Worm (Caenorhabditis elegans) whole organism, mixed stage, embryonic: Measurements from ENCODE around the gene ttr-2.

Experiments used
- M03D4.4 ChIP-seq: sonication (generic microtip); optimal IDR thresholded peaks from 2 replicates; lab custom pipeline; 2017; ENCODE audit warnings: mild to moderate bottlenecking, missing genetic modification characterization, missing compliant biosample characterization
- bed-3 ChIP-seq: fragments of 200-800 bp; sonication (Bioruptor generic); optimal IDR thresholded peaks from 3 replicates; lab custom pipeline; 2018; ENCODE audit warnings: mild to moderate bottlenecking, missing genetic modification characterization, moderate library complexity, missing compliant biosample characterization
- ceh-39 ChIP-seq: fragments of 150-350 bp; optimal IDR thresholded peaks from 2 replicates; lab custom pipeline; 2014; ENCODE audit warnings: missing biosample characterization, missing genetic modification characterization
- ceh-43 ChIP-seq: fragments of 200-800 bp; sonication (Bioruptor generic); optimal IDR thresholded peaks from 2 replicates; lab custom pipeline; 2018; ENCODE audit warnings: mild to moderate bottlenecking, missing genetic modification characterization, moderate library complexity, missing compliant biosample characterization
- ceh-83 ChIP-seq: fragments of 200-800 bp; sonication (Bioruptor generic); optimal IDR thresholded peaks from 2 replicates; lab custom pipeline; 2018; ENCODE audit warnings: mild to moderate bottlenecking, missing genetic modification characterization, missing compliant biosample characterization
- ces-1 ChIP-seq: fragments of 150-350 bp; optimal IDR thresholded peaks from 2 replicates; lab custom pipeline; 2014; ENCODE audit warnings: missing biosample characterization, missing genetic modification reagents, missing genetic modification characterization
- cnd-1 ChIP-seq: fragments of 200-800 bp; sonication (Bioruptor generic); optimal IDR thresholded peaks from 2 replicates; lab custom pipeline; 2018; ENCODE audit warnings: mild to moderate bottlenecking, missing genetic modification characterization, missing compliant biosample characterization
- drap-1 ChIP-seq: fragments of 200-800 bp; sonication (Bioruptor generic); optimal IDR thresholded peaks from 3 replicates; lab custom pipeline; 2018; ENCODE audit warnings: mild to moderate bottlenecking, missing genetic modification characterization, missing compliant biosample characterization
- elt-1 ChIP-seq: sonication (generic microtip); optimal IDR thresholded peaks from 2 replicates; lab custom pipeline; 2017; ENCODE audit warnings: missing genetic modification characterization, mild to moderate bottlenecking, missing compliant biosample characterization, antibody characterized with exemption, moderate library complexity, borderline replicate concordance; ENCODE audit not compliant: insufficient read depth
- elt-3 ChIP-seq: fragments of 150-350 bp; optimal IDR thresholded peaks from 2 replicates; lab custom pipeline; 2014; ENCODE audit warnings: missing biosample characterization, missing genetic modification characterization
- ham-2 ChIP-seq: fragments of 200-800 bp; sonication (Bioruptor generic); optimal IDR thresholded peaks from 2 replicates; lab custom pipeline; 2018; ENCODE audit warnings: mild to moderate bottlenecking, missing genetic modification characterization, missing compliant biosample characterization
- lin-13 ChIP-seq: fragments of 150-350 bp; optimal IDR thresholded peaks from 2 replicates; lab custom pipeline; 2014; ENCODE audit warnings: missing biosample characterization, missing genetic modification characterization
- lin-32 ChIP-seq: fragments of 200-800 bp; sonication (Bioruptor generic); optimal IDR thresholded peaks from 2 replicates; lab custom pipeline; 2018; ENCODE audit warnings: mild to moderate bottlenecking, missing genetic modification characterization, missing compliant biosample characterization
- mab-5 ChIP-seq: fragments of 150-350 bp; optimal IDR thresholded peaks from 2 replicates; lab custom pipeline; 2014; ENCODE audit warnings: missing biosample characterization, missing genetic modification characterization
- mep-1 ChIP-seq: fragments of 150-350 bp; optimal IDR thresholded peaks from 2 replicates; lab custom pipeline; 2017; ENCODE audit warnings: missing biosample characterization, missing genetic modification reagents, missing genetic modification characterization, inconsistent platforms
- mls-2 ChIP-seq: sonication (generic microtip); optimal IDR thresholded peaks from 2 replicates; lab custom pipeline; 2016; ENCODE audit warnings: mild to moderate bottlenecking, missing genetic modification characterization, moderate library complexity, missing compliant biosample characterization
- nhr-12 ChIP-seq: fragments of 150-350 bp; optimal IDR thresholded peaks from 2 replicates; lab custom pipeline; 2014; ENCODE audit warnings: missing biosample characterization, missing genetic modification characterization
- nhr-237 ChIP-seq: fragments of 150-350 bp; optimal IDR thresholded peaks from 2 replicates; lab custom pipeline; 2014; ENCODE audit warnings: missing biosample characterization, missing genetic modification characterization
- nhr-28 ChIP-seq: fragments of 150-350 bp; optimal IDR thresholded peaks from 2 replicates; lab custom pipeline; 2014; ENCODE audit warnings: missing biosample characterization, missing genetic modification characterization
- sem-2 ChIP-seq: fragments of 200-800 bp; sonication (Bioruptor generic); optimal IDR thresholded peaks from 2 replicates; lab custom pipeline; 2018; ENCODE audit warnings: mild to moderate bottlenecking, missing genetic modification characterization, missing compliant biosample characterization
- sptf-1 ChIP-seq: sonication (generic microtip); optimal IDR thresholded peaks from 2 replicates; lab custom pipeline; 2017; ENCODE audit warnings: mild to moderate bottlenecking, missing genetic modification characterization, moderate library complexity, missing compliant biosample characterization
- unc-120 ChIP-seq: sonication (generic microtip); optimal IDR thresholded peaks from 2 replicates; lab custom pipeline; 2017; ENCODE audit warnings: missing genetic modification characterization, missing compliant biosample characterization; ENCODE audit not compliant: poor library complexity, severe bottlenecking
- unc-62 ChIP-seq: fragments of 150-350 bp; optimal IDR thresholded peaks from 2 replicates; lab custom pipeline; 2014; ENCODE audit warnings: missing biosample characterization, missing genetic modification reagents, missing genetic modification characterization
- zip-8 ChIP-seq: fragments of 150-350 bp; optimal IDR thresholded peaks from 2 replicates; lab custom pipeline; 2014; ENCODE audit warnings: missing biosample characterization, missing genetic modification characterization
- ztf-11 ChIP-seq: fragments of 150-350 bp; optimal IDR thresholded peaks from 2 replicates; lab custom pipeline; 2014; ENCODE audit warnings: missing biosample characterization, missing genetic modification characterization

The ttr-2 gene

ce11 chrIII:9932091-9932490, 4.5 kb downstream of the ttr-2 start, which contains the start of gene dec-7:
Gene dec-7 (plus strand): TSS chrIII:9932398.
- no peak for TF ChIP-seq mab-5 (tag; lab: Kevin White, UChicago)
- no peak for TF ChIP-seq ces-1 (GFP tag; lab: Kevin White, UChicago)
- no peak for TF ChIP-seq nhr-28 (tag; lab: Kevin White, UChicago)
- no peak for TF ChIP-seq unc-120 (tag; lab: Kevin White, UChicago)
- no peak for TF ChIP-seq ham-2 (GFP tag; lab: Kevin White, UChicago)
- TF ChIP-seq ceh-43 (GFP tag; lab: Kevin White, UChicago), result no peak
- no peak for TF ChIP-seq zip-8 (tag; lab: Kevin White, UChicago)
- TF ChIP-seq sem-2 (GFP tag; lab: Kevin White, UChicago), result no peak

ce11 chrIII:9941020-9941674, 13.6 kb downstream of the ttr-2 start, which contains the start of the genes K03H1.9 and K03H1.12:
Gene K03H1.9 (minus strand): TSS chrIII:9941490.
Gene K03H1.12 (plus strand): TSS chrIII:9941624.
- TF ChIP-seq zip-8 (tag; lab: Kevin White, UChicago) (no peak), elt-1 (tag; lab: Kevin White, UChicago) (no peak), ceh-43 (GFP tag; lab: Kevin White, UChicago) (no peak), drap-1 (GFP tag; lab: Kevin White, UChicago) (no peak), ztf-11 (tag; lab: Kevin White, UChicago) (no peak), elt-3 (tag; lab: Kevin White, UChicago) (no peak), sptf-1 (tag; lab: Kevin White, UChicago) (no peak), mls-2 (tag; lab: Kevin White, UChicago) (no peak), nhr-12 (tag; lab: Kevin White, UChicago) (no peak), lin-13 (tag; lab: Kevin White, UChicago) (no peak), mab-5 (tag; lab: Kevin White, UChicago) (no peak), bed-3 (GFP tag; lab: Kevin White, UChicago) (no peak), cnd-1 (tag; lab: Kevin White, UChicago) (no peak), sem-2 (GFP tag; lab: Kevin White, UChicago) (no peak), ceh-83 (GFP tag; lab: Kevin White, UChicago) (no peak), nhr-237 (no peak), mep-1 (tag; lab: Kevin White, UChicago) (no peak)

DNA sequence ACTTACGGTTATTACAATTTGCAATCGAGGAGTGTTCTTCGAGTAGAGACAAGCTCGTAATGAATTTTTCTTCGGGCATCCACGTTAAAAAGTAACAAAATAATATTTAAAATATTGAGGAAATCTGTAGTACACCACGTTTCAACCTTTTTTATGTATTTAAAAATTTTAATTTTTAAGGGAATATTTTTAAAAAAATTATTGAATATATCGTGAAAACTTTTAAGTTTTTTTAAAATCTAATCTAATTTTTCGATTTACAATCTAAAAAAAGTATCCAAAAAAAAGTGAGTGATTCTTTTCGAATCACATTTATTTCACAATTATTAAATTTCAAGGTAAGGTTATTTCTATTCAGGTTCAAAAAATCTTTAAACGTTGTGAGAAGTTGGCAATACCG, 17.2 kb downstream of the ttr-2 start, which contains the start of gene gln-2:
gln-2 (minus strand) TSS at position 101 of the 400 bp plus-strand sequence.
- TF ChIP-seq ham-2 (GFP tag; lab: Kevin White, UChicago) (no peak), elt-3 (tag; lab: Kevin White, UChicago) (no peak), ceh-39 (tag; lab: Kevin White, UChicago) (no peak)
- TF ChIP-seq, all 35 proteins: peak for 0

DNA sequence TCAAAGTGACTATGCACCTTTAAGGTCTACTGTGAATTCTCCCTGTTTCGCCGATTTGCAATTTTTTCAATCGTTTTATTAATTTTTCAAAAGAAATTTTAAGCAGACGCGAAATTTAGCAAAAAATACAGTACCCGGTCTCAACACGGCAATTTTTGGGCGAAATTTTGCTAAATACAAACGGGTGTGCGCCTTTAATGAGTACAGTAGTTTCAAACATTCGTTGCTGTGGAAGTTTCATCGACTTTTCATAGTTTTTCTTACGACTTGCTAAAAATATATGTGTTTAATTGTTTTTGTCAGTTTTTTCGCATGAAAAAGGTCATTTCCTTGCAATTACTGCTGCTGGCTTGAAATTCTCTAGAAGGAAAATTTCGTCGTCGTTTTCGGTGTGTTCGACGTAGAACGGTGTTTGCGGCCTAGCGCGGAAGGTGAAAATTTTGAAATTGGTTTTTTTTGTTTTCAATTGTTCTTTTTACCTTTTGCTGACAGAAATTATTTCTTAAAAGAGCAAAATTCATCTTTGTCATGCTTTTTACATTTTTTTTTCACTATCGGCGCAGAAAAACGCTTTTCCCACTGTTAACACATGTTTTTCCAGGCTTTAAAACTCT, 19.3 kb downstream of the ttr-2 start, which contains the start of gene K03H1.7:
K03H1.7 (plus strand) TSS at position 600 of the 614 bp plus-strand sequence.
- TF ChIP-seq sptf-1 (tag; lab: Kevin White, UChicago) (no peak), unc-120 (tag; lab: Kevin White, UChicago) (no peak), mep-1 (tag; lab: Kevin White, UChicago) (no peak), sem-2 (GFP tag; lab: Kevin White, UChicago) (no peak), ham-2 (GFP tag; lab: Kevin White, UChicago) (no peak), ceh-83 (GFP tag; lab: Kevin White, UChicago) (no peak), bed-3 (GFP tag; lab: Kevin White, UChicago) (no peak), M03D4.4 (tag; lab: Kevin White, UChicago) (no peak), ces-1 (GFP tag; lab: Kevin White, UChicago) (no peak), lin-32 (GFP tag; lab: Kevin White, UChicago) (no peak), nhr-28 (tag; lab: Kevin White, UChicago) (no peak), nhr-237 (no peak), zip-8 (tag; lab: Kevin White, UChicago) (no peak)

ce11 chrIII:9950244-9950643, 22.7 kb downstream of the ttr-2 start, which contains the start of gene K03H1.13:
Gene K03H1.13 (minus strand): TSS chrIII:9950344.
- peak; percentile 21 for TF ChIP-seq ceh-39 (tag; lab: Kevin White, UChicago)
- TF ChIP-seq unc-62 (GFP tag; lab: Kevin White, UChicago), result no peak
- TF ChIP-seq elt-1 (tag; lab: Kevin White, UChicago), result no peak
- TF ChIP-seq ceh-83 (GFP tag; lab: Kevin White, UChicago), result no peak
